Worm (Caenorhabditis elegans) whole organism, L2 larva: ENCODE data around the gene hizr-1.
A peak's percentile ranks its signal among the peaks of the same experiment; 100 is the strongest.

Source experiments
- C34F6.9 ChIP-seq: fragments of 150-350 bp; optimal IDR thresholded peaks from 2 replicates; lab custom pipeline; 2014; ENCODE audit warnings: missing biosample characterization, missing genetic modification characterization
- F13H6.1 ChIP-seq: sonication (generic microtip); optimal IDR thresholded peaks from 2 replicates; lab custom pipeline; 2016; ENCODE audit warnings: missing genetic modification characterization, missing compliant biosample characterization
- R02D3.7 ChIP-seq: fragments of 150-350 bp; optimal IDR thresholded peaks from 2 replicates; lab custom pipeline; 2014; ENCODE audit warnings: missing biosample characterization, missing genetic modification characterization
- Y55F3AM.14 ChIP-seq: fragments of 200-800 bp; sonication (Bioruptor generic); optimal IDR thresholded peaks from 2 replicates; lab custom pipeline; 2018; ENCODE audit warnings: mild to moderate bottlenecking, missing genetic modification characterization, missing compliant biosample characterization
- ZK546.5 ChIP-seq: sonication (generic microtip); optimal IDR thresholded peaks from 2 replicates; lab custom pipeline; 2017; ENCODE audit warnings: missing biosample characterization, missing genetic modification characterization
- alr-1 ChIP-seq: fragments of 150-350 bp; optimal IDR thresholded peaks from 2 replicates; lab custom pipeline; 2014; ENCODE audit warnings: missing biosample characterization, missing genetic modification characterization
- aly-2 ChIP-seq: fragments of 150-350 bp; optimal IDR thresholded peaks from 2 replicates; lab custom pipeline; 2014; ENCODE audit warnings: missing biosample characterization, missing genetic modification characterization
- ama-1 ChIP-seq: fragments of 150-350 bp; optimal IDR thresholded peaks from 2 replicates; lab custom pipeline; 2018; ENCODE audit warnings: inconsistent platforms
- blmp-1 ChIP-seq: sonication (generic microtip); optimal IDR thresholded peaks from 2 replicates; lab custom pipeline; 2017; ENCODE audit warnings: missing genetic modification characterization, mild to moderate bottlenecking, missing compliant biosample characterization, antibody characterized with exemption, moderate library complexity; ENCODE audit not compliant: insufficient read depth
- ceh-16 ChIP-seq: fragments of 150-350 bp; optimal IDR thresholded peaks from 2 replicates; lab custom pipeline; 2014; ENCODE audit warnings: missing biosample characterization, missing genetic modification characterization
- ceh-82 ChIP-seq: fragments of 150-350 bp; optimal IDR thresholded peaks from 2 replicates; lab custom pipeline; 2014; ENCODE audit warnings: missing biosample characterization, missing genetic modification characterization
- egl-27 ChIP-seq: sonication (generic microtip); optimal IDR thresholded peaks from 3 replicates; lab custom pipeline; 2017; ENCODE audit warnings: missing biosample characterization, missing genetic modification reagents, missing genetic modification characterization
- elt-1 ChIP-seq: fragments of 150-350 bp; optimal IDR thresholded peaks from 2 replicates; lab custom pipeline; 2014; ENCODE audit warnings: missing biosample characterization, missing genetic modification characterization
- fos-1 ChIP-seq: fragments of 150-350 bp; optimal IDR thresholded peaks from 2 replicates; lab custom pipeline; 2014; ENCODE audit warnings: missing biosample characterization, missing genetic modification characterization
- gmeb-1 ChIP-seq: fragments of 150-350 bp; optimal IDR thresholded peaks from 2 replicates; lab custom pipeline; 2014; ENCODE audit warnings: missing biosample characterization, missing genetic modification characterization
- lin-11 ChIP-seq: fragments of 150-350 bp; sonication (generic microtip); optimal IDR thresholded peaks from 2 replicates; lab custom pipeline; 2014; ENCODE audit warnings: missing biosample characterization, missing genetic modification characterization, inconsistent platforms, mixed read lengths
- lsy-2 ChIP-seq, 2 experiments: fragments of 150-350 bp in 1 of 2; sonication (generic microtip) in 1 of 2; optimal IDR thresholded peaks; 2 replicates each; lab custom pipeline; 2014 to 2017; ENCODE audit warnings: missing biosample characterization in 2 of 2, missing genetic modification characterization in 2 of 2
- mab-5 ChIP-seq: fragments of 150-350 bp; optimal IDR thresholded peaks from 2 replicates; lab custom pipeline; 2014; ENCODE audit warnings: missing biosample characterization, missing genetic modification characterization
- mbf-1 ChIP-seq: sonication (generic microtip); optimal IDR thresholded peaks from 2 replicates; lab custom pipeline; 2017; ENCODE audit warnings: missing biosample characterization, missing genetic modification characterization
- mdl-1 ChIP-seq, 2 experiments: fragments of 150-350 bp in 1 of 2; sonication (generic microtip) in 1 of 2; optimal IDR thresholded peaks; 2 replicates each; lab custom pipeline; 2017; ENCODE audit warnings: missing biosample characterization in 2 of 2, missing genetic modification characterization in 2 of 2
- nhr-10 ChIP-seq: sonication (generic microtip); optimal IDR thresholded peaks from 2 replicates; lab custom pipeline; 2017; ENCODE audit warnings: missing biosample characterization, missing genetic modification characterization
- nhr-11 ChIP-seq: fragments of 150-350 bp; optimal IDR thresholded peaks from 2 replicates; lab custom pipeline; 2014; ENCODE audit warnings: missing biosample characterization, missing genetic modification characterization
- nhr-129 ChIP-seq: fragments of 150-350 bp; optimal IDR thresholded peaks from 2 replicates; lab custom pipeline; 2014; ENCODE audit warnings: missing biosample characterization, missing genetic modification characterization
- nhr-21 ChIP-seq: fragments of 150-350 bp; optimal IDR thresholded peaks from 2 replicates; lab custom pipeline; 2014; ENCODE audit warnings: missing biosample characterization, missing genetic modification characterization
- nhr-237 ChIP-seq: fragments of 150-350 bp; optimal IDR thresholded peaks from 2 replicates; lab custom pipeline; 2014; ENCODE audit warnings: missing biosample characterization, missing genetic modification characterization
- nhr-25 ChIP-seq: fragments of 150-350 bp; sonication (generic microtip); optimal IDR thresholded peaks from 3 replicates; lab custom pipeline; 2014; ENCODE audit warnings: missing biosample characterization, missing genetic modification characterization
- nhr-77 ChIP-seq: fragments of 150-350 bp; optimal IDR thresholded peaks from 2 replicates; lab custom pipeline; 2014; ENCODE audit warnings: missing biosample characterization, missing genetic modification characterization
- peb-1 ChIP-seq: fragments of 150-350 bp; optimal IDR thresholded peaks from 2 replicates; lab custom pipeline; 2014; ENCODE audit warnings: missing biosample characterization, missing genetic modification characterization
- sem-4 ChIP-seq: fragments of 150-350 bp; optimal IDR thresholded peaks from 2 replicates; lab custom pipeline; 2014; ENCODE audit warnings: missing biosample characterization, missing genetic modification reagents, missing genetic modification characterization
- skn-1 ChIP-seq: sonication (generic microtip); optimal IDR thresholded peaks from 2 replicates; lab custom pipeline; 2017; ENCODE audit warnings: missing biosample characterization, missing genetic modification characterization
- sma-3 ChIP-seq: sonication (generic microtip); optimal IDR thresholded peaks from 2 replicates; lab custom pipeline; 2016; ENCODE audit warnings: missing genetic modification reagents, missing genetic modification characterization, missing compliant biosample characterization
- sma-9 ChIP-seq, 2 experiments: fragments of 150-350 bp in 1 of 2; sonication (generic microtip) in 1 of 2; optimal IDR thresholded peaks; 2 replicates each; lab custom pipeline; 2014 to 2016; ENCODE audit warnings: missing genetic modification characterization in 2 of 2, mild to moderate bottlenecking in 1 of 2, missing biosample characterization in 1 of 2, missing compliant biosample characterization in 1 of 2, missing genetic modification reagents in 1 of 2, moderate library complexity in 1 of 2
- snpc-4 ChIP-seq: fragments of 150-350 bp; optimal IDR thresholded peaks from 2 replicates; lab custom pipeline; 2014; ENCODE audit warnings: missing biosample characterization, missing genetic modification characterization
- unc-39 ChIP-seq: fragments of 150-350 bp; optimal IDR thresholded peaks from 2 replicates; lab custom pipeline; 2014; ENCODE audit warnings: missing biosample characterization, missing genetic modification characterization
- unc-55 ChIP-seq: fragments of 150-350 bp; sonication (generic microtip); optimal IDR thresholded peaks from 3 replicates; lab custom pipeline; 2014; ENCODE audit warnings: missing biosample characterization, missing genetic modification reagents, missing genetic modification characterization
- unc-62 ChIP-seq: fragments of 150-350 bp; optimal IDR thresholded peaks from 2 replicates; lab custom pipeline; 2014; ENCODE audit warnings: missing biosample characterization, missing genetic modification reagents, missing genetic modification characterization
- zag-1 ChIP-seq: fragments of 150-350 bp; optimal IDR thresholded peaks from 2 replicates; lab custom pipeline; 2014; ENCODE audit warnings: missing biosample characterization, missing genetic modification characterization
- ztf-1 ChIP-seq: fragments of 200-800 bp; sonication (Bioruptor generic); conservative IDR thresholded peaks from 2 replicates; pipeline ENCODE4 v1.3.6; 2022; ENCODE audit warnings: missing genetic modification characterization, missing compliant biosample characterization
- ztf-11 ChIP-seq: sonication (generic microtip); optimal IDR thresholded peaks from 2 replicates; lab custom pipeline; 2017; ENCODE audit warnings: missing biosample characterization, missing genetic modification characterization
- ztf-4 ChIP-seq: fragments of 150-350 bp; optimal IDR thresholded peaks from 2 replicates; lab custom pipeline; 2014; ENCODE audit warnings: missing biosample characterization, missing genetic modification characterization

Gene hizr-1

ce11 chrX:11287617-11288016 is 30.5 kb upstream of the hizr-1 start, which contains the start of gene F38B2.4:
TSS of gene F38B2.4 (minus strand) at chrX:11287717.
- TF ChIP-seq mbf-1 (tag; lab: Kevin White, UChicago): no peak
- no peak for TF ChIP-seq snpc-4 (tag; lab: Kevin White, UChicago)
- no peak for TF ChIP-seq unc-62
- no peak for TF ChIP-seq nhr-237
- no peak for TF ChIP-seq blmp-1 (tag; lab: Kevin White, UChicago)
- TF ChIP-seq alr-1: no peak
- TF ChIP-seq peb-1: no peak
- no peak for TF ChIP-seq C34F6.9
- TF ChIP-seq egl-27 (tag; lab: Kevin White, UChicago): no peak
- TF ChIP-seq nhr-10 (tag; lab: Kevin White, UChicago): no peak
- no peak for TF ChIP-seq lin-11 (tag; lab: Kevin White, UChicago)
- no peak for TF ChIP-seq sem-4 (tag; lab: Kevin White, UChicago)
- TF ChIP-seq nhr-21 (tag; lab: Kevin White, UChicago): no peak
- TF ChIP-seq ceh-82 (tag; lab: Kevin White, UChicago): no peak
- no peak for TF ChIP-seq F13H6.1 (tag; lab: Kevin White, UChicago)
- TF ChIP-seq, all 48 proteins: peak for 0

ce11 chrX:11289925-11290324 is 28.2 kb upstream of the hizr-1 start:
- TF ChIP-seq fos-1 (tag; lab: Kevin White, UChicago) (peak; percentile 87), sma-9 (GFP tag; optimal IDR thresholded peaks at IDR 0.05; lab: Kevin White, UChicago) (peak; percentile 19), sma-9 (tag; optimal IDR thresholded peaks at IDR 0.05; lab: Kevin White, UChicago) (no peak), skn-1 (peak; percentile 16), aly-2 (tag; lab: Kevin White, UChicago) (no peak)

ce11 chrX:11290528-11290927 is 27.6 kb upstream of the hizr-1 start:
- TF ChIP-seq ama-1 (lab: Kevin White, UChicago): no peak
- TF ChIP-seq F13H6.1 (tag; lab: Kevin White, UChicago): no peak
- TF ChIP-seq ztf-11: no peak
- no peak for TF ChIP-seq skn-1

ce11 chrX:11296683-11297365 is 21.3 kb upstream of the hizr-1 start, which contains the start of gene inx-2:
TSS of gene inx-2 (minus strand) at chrX:11296733.
- TF ChIP-seq nhr-237 (no peak), ztf-1 (GFP tag; lab: Robert Waterston, UW) (no peak), ZK546.5 (tag; lab: Kevin White, UChicago) (no peak), Y55F3AM.14 (no peak), nhr-25 (tag; lab: Kevin White, UChicago) (no peak), mdl-1 (tag; optimal IDR thresholded peaks at IDR 0.05; lab: Kevin White, UChicago) (no peak), lin-11 (tag; lab: Kevin White, UChicago) (no peak), peb-1 (no peak), nhr-11 (no peak), mab-5 (tag; lab: Kevin White, UChicago) (no peak), ama-1 (lab: Kevin White, UChicago) (no peak), sma-3 (GFP tag; lab: Kevin White, UChicago) (no peak), fos-1 (tag; lab: Kevin White, UChicago) (no peak), egl-27 (tag; lab: Kevin White, UChicago) (no peak), zag-1 (tag; lab: Kevin White, UChicago) (no peak), R02D3.7 (tag; lab: Kevin White, UChicago) (no peak), unc-39 (no peak), ztf-4 (tag; lab: Kevin White, UChicago) (no peak), C34F6.9 (no peak), unc-55 (no peak)

- peak; percentile 20 to 53 for TF ChIP-seq mdl-1 (tag; optimal IDR thresholded peaks at IDR 0.05; lab: Kevin White, UChicago)
- TF ChIP-seq ceh-16 (tag; lab: Kevin White, UChicago): no peak
- no peak for TF ChIP-seq aly-2 (tag; lab: Kevin White, UChicago)
- no peak for TF ChIP-seq ztf-11
- TF ChIP-seq ZK546.5 (tag; lab: Kevin White, UChicago): no peak
- no peak for TF ChIP-seq ama-1 (lab: Kevin White, UChicago)
- TF ChIP-seq nhr-11: no peak
- peak; percentile 72 for TF ChIP-seq snpc-4 (tag; lab: Kevin White, UChicago)
- peak; percentile 87 for TF ChIP-seq peb-1
- TF ChIP-seq nhr-77 (tag; lab: Kevin White, UChicago): no peak
- TF ChIP-seq blmp-1 (tag; lab: Kevin White, UChicago): no peak
- peak; percentile 87 for TF ChIP-seq unc-55
- TF ChIP-seq fos-1 (tag; lab: Kevin White, UChicago): peak; percentile 86
- peak; percentile 89 for TF ChIP-seq F13H6.1 (tag; lab: Kevin White, UChicago)
- TF ChIP-seq nhr-25 (tag; lab: Kevin White, UChicago): peak; percentile 78
- TF ChIP-seq unc-62: no peak
- TF ChIP-seq gmeb-1: peak; percentile 46
- TF ChIP-seq nhr-129: peak; percentile 90
- peak; percentile 36 to 78 for TF ChIP-seq lsy-2 (tag; optimal IDR thresholded peaks at IDR 0.05; lab: Kevin White, UChicago)
- no peak for TF ChIP-seq elt-1 (tag; lab: Kevin White, UChicago)
- TF ChIP-seq alr-1: no peak
- peak; percentile 59 for TF ChIP-seq mab-5 (tag; lab: Kevin White, UChicago)
- TF ChIP-seq egl-27 (tag; lab: Kevin White, UChicago): no peak
- TF ChIP-seq ztf-1 (GFP tag; lab: Robert Waterston, UW): no peak
- TF ChIP-seq mbf-1 (tag; lab: Kevin White, UChicago): no peak
- TF ChIP-seq Y55F3AM.14: peak; percentile 31
Measured at ce11 chrX:11299642-11300307, 18.3 kb upstream of the hizr-1 start, which contains the start of the genes snrp-40.1 and F08G12.3. TSS of gene snrp-40.1 (minus strand) at chrX:11299784. TSS of gene F08G12.3 (plus strand) at chrX:11300257.
